Fruit fly (Drosophila melanogaster) whole organism, prepupa: ENCODE measurements around the gene CROT.

ENCODE experiments used
- Blimp-1 ChIP-seq: fragments of 200-800 bp; sonication (Bioruptor generic); optimal IDR thresholded peaks from 3 replicates; lab custom pipeline; 2017; ENCODE audit warnings: missing biosample characterization, missing genetic modification characterization, mild to moderate bottlenecking, moderate library complexity, missing genetic modification reagents
- CG10669 ChIP-seq: fragments of 200-800 bp; sonication (Bioruptor generic); optimal IDR thresholded peaks from 3 replicates; lab custom pipeline; 2018; ENCODE audit warnings: missing biosample characterization, mild to moderate bottlenecking, missing genetic modification characterization, moderate library complexity
- CG11294 ChIP-seq: fragments of 200-800 bp; sonication (Bioruptor generic); IDR thresholded peaks from 2 replicates; pipeline ENCODE4 v1.3.6; 2022; ENCODE audit warnings: missing biosample characterization, missing genetic modification characterization
- CG11902 ChIP-seq: fragments of 200-800 bp; sonication (Bioruptor generic); optimal IDR thresholded peaks from 3 replicates; lab custom pipeline; 2016; ENCODE audit warnings: missing biosample characterization, missing genetic modification characterization
- CG15336 ChIP-seq: fragments of 200-800 bp; sonication (Bioruptor generic); IDR thresholded peaks from 2 replicates; pipeline ENCODE4 v1.3.6; 2022; ENCODE audit warnings: missing biosample characterization, missing genetic modification characterization
- CG16779 ChIP-seq: fragments of 200-800 bp; sonication (Bioruptor generic); optimal IDR thresholded peaks from 3 replicates; lab custom pipeline; 2017; ENCODE audit warnings: missing biosample characterization, mild to moderate bottlenecking, missing genetic modification characterization
- CG3032 ChIP-seq: fragments of 200-800 bp; optimal IDR thresholded peaks from 2 replicates; lab custom pipeline; 2019; ENCODE audit warnings: missing biosample characterization, mild to moderate bottlenecking, missing genetic modification characterization, moderate library complexity
- CG31627 ChIP-seq: fragments of 200-800 bp; sonication (Bioruptor generic); optimal IDR thresholded peaks from 3 replicates; lab custom pipeline; 2016; ENCODE audit warnings: missing biosample characterization, missing genetic modification characterization
- CG32006 ChIP-seq: fragments of 200-800 bp; sonication (Bioruptor generic); optimal IDR thresholded peaks from 3 replicates; lab custom pipeline; 2017; ENCODE audit warnings: missing biosample characterization, mild to moderate bottlenecking, missing genetic modification characterization
- CG34406 ChIP-seq: fragments of 200-800 bp; sonication (Bioruptor generic); optimal IDR thresholded peaks from 3 replicates; lab custom pipeline; 2016; ENCODE audit warnings: missing biosample characterization, missing genetic modification characterization
- CG4318 ChIP-seq: fragments of 200-800 bp; sonication (Bioruptor generic); optimal IDR thresholded peaks from 3 replicates; lab custom pipeline; 2017; ENCODE audit warnings: missing biosample characterization, mild to moderate bottlenecking, missing genetic modification characterization
- CG6163 ChIP-seq: fragments of 200-800 bp; sonication (Bioruptor generic); IDR thresholded peaks from 3 replicates; pipeline ENCODE4 v1.3.6; 2022; ENCODE audit warnings: missing biosample characterization, missing genetic modification characterization
- CG6276 ChIP-seq: fragments of 200-800 bp; sonication (Bioruptor generic); optimal IDR thresholded peaks from 2 replicates; lab custom pipeline; 2017; ENCODE audit warnings: missing biosample characterization, mild to moderate bottlenecking, missing genetic modification characterization
- CG6808 ChIP-seq: fragments of 200-800 bp; sonication (Bioruptor generic); optimal IDR thresholded peaks from 3 replicates; lab custom pipeline; 2017; ENCODE audit warnings: missing biosample characterization, missing genetic modification characterization, mild to moderate bottlenecking, moderate library complexity, missing genetic modification reagents
- CG6854 ChIP-seq: fragments of 200-800 bp; sonication (Bioruptor generic); optimal IDR thresholded peaks from 2 replicates; lab custom pipeline; 2017; ENCODE audit warnings: missing biosample characterization, mild to moderate bottlenecking, missing genetic modification characterization
- CG8119 ChIP-seq: fragments of 200-800 bp; sonication (Bioruptor generic); IDR thresholded peaks from 3 replicates; pipeline ENCODE4 v1.3.6; 2022; ENCODE audit warnings: missing biosample characterization, missing genetic modification characterization
- CG9139 ChIP-seq: fragments of 200-800 bp; sonication (Bioruptor generic); optimal IDR thresholded peaks from 3 replicates; lab custom pipeline; 2017; ENCODE audit warnings: missing biosample characterization, mild to moderate bottlenecking, missing genetic modification characterization
- Eip78C ChIP-seq: fragments of 200-800 bp; sonication (Bioruptor generic); peaks from one replicate; lab custom pipeline; 2016; ENCODE audit warnings: missing biosample characterization, missing genetic modification characterization
- Eip93F ChIP-seq: fragments of 200-800 bp; sonication (Bioruptor generic); optimal IDR thresholded peaks from 2 replicates; lab custom pipeline; 2016; ENCODE audit warnings: missing biosample characterization, mild to moderate bottlenecking, missing genetic modification characterization
- Ets21C ChIP-seq: fragments of 200-800 bp; sonication (Bioruptor generic); optimal IDR thresholded peaks from 3 replicates; lab custom pipeline; 2016; ENCODE audit warnings: missing biosample characterization, missing genetic modification characterization
- Ets96B ChIP-seq: fragments of 200-800 bp; optimal IDR thresholded peaks from 2 replicates; lab custom pipeline; 2019; ENCODE audit warnings: missing biosample characterization, mild to moderate bottlenecking, missing genetic modification characterization, moderate library complexity
- Gug ChIP-seq: fragments of 200-800 bp; sonication (Bioruptor generic); IDR thresholded peaks from 2 replicates; pipeline ENCODE4 v1.3.6; 2022; ENCODE audit warnings: missing biosample characterization, missing genetic modification characterization
- Hr39 ChIP-seq: fragments of 200-800 bp; sonication (Bioruptor generic); optimal IDR thresholded peaks from 2 replicates; lab custom pipeline; 2016; ENCODE audit warnings: missing biosample characterization, missing genetic modification characterization
- Hr4 ChIP-seq: fragments of 200-800 bp; sonication (Bioruptor generic); optimal IDR thresholded peaks from 3 replicates; lab custom pipeline; 2016; ENCODE audit warnings: missing biosample characterization, missing genetic modification characterization
- Met ChIP-seq: fragments of 200-800 bp; sonication (Bioruptor generic); optimal IDR thresholded peaks from 3 replicates; lab custom pipeline; 2016; ENCODE audit warnings: missing biosample characterization, missing genetic modification characterization
- OdsH ChIP-seq: fragments of 200-800 bp; sonication (Bioruptor generic); optimal IDR thresholded peaks from 3 replicates; lab custom pipeline; 2016; ENCODE audit warnings: missing biosample characterization, missing genetic modification characterization
- Smox ChIP-seq: fragments of 200-800 bp; sonication (Bioruptor generic); optimal IDR thresholded peaks from 3 replicates; lab custom pipeline; 2016; ENCODE audit warnings: missing biosample characterization, missing genetic modification characterization
- Sox102F ChIP-seq: fragments of 200-800 bp; sonication (Bioruptor generic); optimal IDR thresholded peaks from 2 replicates; lab custom pipeline; 2016; ENCODE audit warnings: missing biosample characterization, mild to moderate bottlenecking, missing genetic modification characterization
- Sox14 ChIP-seq: fragments of 200-800 bp; sonication (Bioruptor generic); optimal IDR thresholded peaks from 3 replicates; lab custom pipeline; 2016; ENCODE audit warnings: missing biosample characterization, missing genetic modification characterization
- Sox15 ChIP-seq: fragments of 200-800 bp; sonication (Bioruptor generic); optimal IDR thresholded peaks from 3 replicates; lab custom pipeline; 2016; ENCODE audit warnings: missing biosample characterization, missing genetic modification characterization
- dsx ChIP-seq: fragments of 200-800 bp; optimal IDR thresholded peaks from 3 replicates; lab custom pipeline; 2019; ENCODE audit warnings: missing biosample characterization, mild to moderate bottlenecking, missing genetic modification characterization, moderate library complexity; ENCODE audit not compliant: poor library complexity, severe bottlenecking
- fd59A ChIP-seq: fragments of 200-800 bp; sonication (Bioruptor generic); optimal IDR thresholded peaks from 2 replicates; lab custom pipeline; 2017; ENCODE audit warnings: missing biosample characterization, mild to moderate bottlenecking, missing genetic modification characterization, missing genetic modification reagents
- lz ChIP-seq: fragments of 200-800 bp; sonication (Bioruptor generic); optimal IDR thresholded peaks from 3 replicates; lab custom pipeline; 2016; ENCODE audit warnings: missing biosample characterization, missing genetic modification characterization
- net ChIP-seq: fragments of 200-800 bp; sonication (Bioruptor generic); optimal IDR thresholded peaks from 3 replicates; lab custom pipeline; 2016; ENCODE audit warnings: missing biosample characterization, missing genetic modification characterization
- pdm3 ChIP-seq: fragments of 200-800 bp; sonication (Bioruptor generic); optimal IDR thresholded peaks from 3 replicates; lab custom pipeline; 2016; ENCODE audit warnings: missing biosample characterization, missing genetic modification characterization
- spab ChIP-seq: fragments of 200-800 bp; sonication (Bioruptor generic); optimal IDR thresholded peaks from 2 replicates; lab custom pipeline; 2017; ENCODE audit warnings: missing biosample characterization, mild to moderate bottlenecking, missing genetic modification characterization, missing genetic modification reagents
- ss ChIP-seq, 2 experiments: fragments of 200-800 bp; sonication (Bioruptor generic); optimal IDR thresholded peaks; 2 replicates in 1 of 2; 3 replicates in 1 of 2; lab custom pipeline; 2017 to 2018; ENCODE audit warnings: mild to moderate bottlenecking in 2 of 2, missing biosample characterization in 2 of 2, missing genetic modification characterization in 2 of 2, moderate library complexity in 1 of 2
- svp ChIP-seq: fragments of 200-800 bp; sonication (Bioruptor generic); peaks from one replicate; lab custom pipeline; 2016; ENCODE audit warnings: missing biosample characterization, missing genetic modification characterization
- vri ChIP-seq: fragments of 200-800 bp; sonication (Bioruptor generic); optimal IDR thresholded peaks from 3 replicates; lab custom pipeline; 2016; ENCODE audit warnings: missing biosample characterization, mild to moderate bottlenecking, missing genetic modification characterization

The CROT gene

dm6 chr3R:27736367-27737005 lies 29.9 kb upstream of the CROT start, which contains the start of gene Ets98B:
Ets98B (plus strand) TSS chr3R:27736538.
- TF ChIP-seq Sox14 (GFP tag; lab: Kevin White, UChicago) = peak; percentile 14
- peak; percentile 15 for TF ChIP-seq Met (GFP tag; lab: Kevin White, UChicago)
- TF ChIP-seq Hr39 = no peak
- TF ChIP-seq net (GFP tag; lab: Kevin White, UChicago) = peak; percentile 12
- TF ChIP-seq Eip78C (GFP tag; lab: Kevin White, UChicago) = peak; percentile 80
- TF ChIP-seq CG6163 (GFP tag; lab: Robert Waterston, UW) = 0 out of 3 replicates have a peak, but pooled peaks have one; percentile 38
- TF ChIP-seq CG15336 (GFP tag; lab: Robert Waterston, UW) = peak; percentile 23; the same call in 1 of the 2 replicates
- TF ChIP-seq dsx (GFP tag; lab: Kevin White, UChicago) = peak; percentile 21
- TF ChIP-seq OdsH (GFP tag; lab: Kevin White, UChicago) = no peak
- TF ChIP-seq, all 60 proteins: peak for 7

DNA sequence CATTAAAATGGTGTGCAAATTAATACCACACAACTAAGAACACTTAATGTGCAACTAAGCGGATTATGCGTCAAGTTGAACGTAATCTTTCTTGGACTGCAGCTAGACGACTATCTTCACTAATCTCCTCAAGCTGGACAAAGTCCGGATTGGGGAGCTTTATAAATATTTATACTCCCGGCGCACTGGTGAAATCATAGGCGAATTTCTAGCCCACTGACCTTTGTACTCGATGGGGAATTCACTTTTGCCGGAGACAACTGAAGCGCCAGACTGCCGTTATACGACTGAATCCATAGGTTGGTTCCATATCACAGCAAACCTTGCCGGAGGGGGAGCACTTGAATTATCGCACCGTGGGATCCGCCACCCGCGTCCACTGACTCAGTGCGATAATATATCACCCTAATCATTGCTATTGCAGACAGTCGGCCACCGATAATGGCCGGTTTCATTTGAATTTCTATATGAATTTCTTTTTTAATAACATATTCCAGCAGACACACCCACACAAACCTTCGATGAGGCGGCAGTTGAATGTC lies 441 bp downstream of the CROT start:
- TF ChIP-seq Ets21C (GFP tag; lab: Kevin White, UChicago) (no peak), Hr4 (GFP tag; lab: Kevin White, UChicago) (no peak), OdsH (GFP tag; lab: Kevin White, UChicago) (no peak), pdm3 (GFP tag; lab: Kevin White, UChicago) (no peak), CG11294 (GFP tag; lab: Robert Waterston, UW) (no peak), CG16779 (peak; percentile 45), ss (GFP tag; optimal IDR thresholded peaks at IDR 0.05; lab: Kevin White, UChicago) (peak; percentile 46 to 59), CG6808 (peak; percentile 19), net (GFP tag; lab: Kevin White, UChicago) (no peak), spab (GFP tag; lab: Kevin White, UChicago) (no peak), CG6163 (GFP tag; lab: Robert Waterston, UW) (no peak), Sox102F (GFP tag; lab: Kevin White, UChicago) (no peak), Eip78C (GFP tag; lab: Kevin White, UChicago) (peak; percentile 17), CG4318 (GFP tag; lab: Kevin White, UChicago) (no peak), Sox14 (GFP tag; lab: Kevin White, UChicago) (no peak), CG32006 (GFP tag; lab: Kevin White, UChicago) (no peak), fd59A (GFP tag; lab: Kevin White, UChicago) (no peak), lz (no peak), Hr39 (no peak), CG10669 (GFP tag; lab: Kevin White, UChicago) (no peak), Eip93F (GFP tag; lab: Kevin White, UChicago) (no peak), dsx (GFP tag; lab: Kevin White, UChicago) (no peak), CG11902 (no peak), Smox (GFP tag; lab: Kevin White, UChicago) (no peak), Sox15 (GFP tag; lab: Kevin White, UChicago) (no peak), Blimp-1 (GFP tag; lab: Kevin White, UChicago) (no peak), CG3032 (no peak), Gug (GFP tag; lab: Robert Waterston, UW) (no peak), CG9139 (GFP tag; lab: Kevin White, UChicago) (peak; percentile 38), Ets96B (tag; lab: Kevin White, UChicago) (no peak), CG6276 (GFP tag; lab: Kevin White, UChicago) (peak; percentile 76), vri (GFP tag; lab: Kevin White, UChicago) (peak; percentile 89), CG8119 (GFP tag; lab: Robert Waterston, UW) (peak; percentile 21; the same call in 1 of the 3 replicates), svp (GFP tag; lab: Kevin White, UChicago) (peak; percentile 89), CG34406 (GFP tag; lab: Kevin White, UChicago) (no peak), CG31627 (GFP tag; lab: Kevin White, UChicago) (no peak), CG6854 (GFP tag; lab: Kevin White, UChicago) (peak; percentile 10)
